Worm (Caenorhabditis elegans) whole organism, L3 larva: ENCODE results near the gene srd-19.
A peak's percentile ranks its signal among the peaks of the same experiment; 100 is the strongest.

Experiments
- nhr-11 ChIP-seq: fragments of 150-350 bp; optimal IDR thresholded peaks from 2 replicates; lab custom pipeline; 2014; ENCODE audit warnings: missing biosample characterization, missing genetic modification characterization
- skn-1 ChIP-seq: fragments of 150-350 bp; optimal IDR thresholded peaks from 2 replicates; lab custom pipeline; 2014; ENCODE audit warnings: missing biosample characterization, missing genetic modification characterization

DNA sequence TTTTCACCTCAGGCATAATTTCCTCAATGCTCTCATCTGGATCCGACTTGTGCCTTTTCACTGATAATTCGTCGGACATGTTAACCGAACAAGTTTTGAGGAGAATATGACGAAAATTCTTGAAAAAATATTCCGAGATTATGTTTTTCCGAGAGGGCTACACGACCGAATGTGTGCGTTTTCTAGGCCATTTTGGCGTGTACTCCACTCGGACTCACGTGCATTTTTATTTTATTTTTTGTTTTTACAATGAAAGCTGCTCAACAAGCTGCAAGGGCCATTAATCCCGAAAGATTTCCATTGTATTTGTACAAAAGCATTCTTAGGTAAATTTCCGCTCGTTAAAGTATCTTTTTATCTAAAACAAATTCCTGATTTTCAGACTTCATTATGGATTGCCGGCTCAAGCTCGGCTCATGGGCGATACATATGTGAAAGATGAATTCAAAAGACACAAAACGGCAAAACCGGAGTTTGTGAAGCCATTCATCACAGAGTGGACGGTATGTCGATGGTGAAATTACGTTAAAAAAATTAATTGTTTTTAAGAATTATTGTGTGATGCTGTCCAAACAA lies 39.7 kb upstream of the srd-19 start, which contains the start of the genes F25H9.6 and F25H9.7:
- TF ChIP-seq skn-1 (tag; lab: Kevin White, UChicago) (peak; percentile 48), nhr-11 (tag; lab: Kevin White, UChicago) (no peak)
